Worm (Caenorhabditis elegans): ENCODE data around the gene srz-15.

Gene srz-15

DNA sequence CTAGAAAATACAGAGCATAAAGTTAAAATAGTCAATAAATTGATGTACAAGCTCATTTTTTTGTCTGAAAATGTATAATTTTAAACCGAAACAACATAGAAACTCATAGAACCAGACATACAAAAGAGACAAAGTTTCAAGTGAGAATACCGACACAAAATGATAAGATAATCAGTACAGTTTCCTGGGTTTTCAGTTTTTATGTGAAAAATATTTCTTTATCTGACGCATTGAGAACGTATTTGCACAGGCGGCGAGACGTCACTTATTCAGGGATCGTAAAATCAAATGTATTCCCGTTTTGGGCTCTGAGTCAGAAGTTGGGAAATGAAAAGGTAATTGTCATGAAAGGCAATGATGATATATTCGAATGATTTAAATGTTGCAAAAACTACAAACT lies 25.1 kb upstream of the srz-15 start, which contains the start of gene K08D8.6 (continued):
- no peak for TF ChIP-seq unc-39 (tag; optimal IDR thresholded peaks at IDR 0.05)
- TF ChIP-seq F13H6.1 (tag; optimal IDR thresholded peaks at IDR 0.05), result no peak
- peak; percentile 15 for TF ChIP-seq gmeb-1 (tag; optimal IDR thresholded peaks at IDR 0.05)

DNA sequence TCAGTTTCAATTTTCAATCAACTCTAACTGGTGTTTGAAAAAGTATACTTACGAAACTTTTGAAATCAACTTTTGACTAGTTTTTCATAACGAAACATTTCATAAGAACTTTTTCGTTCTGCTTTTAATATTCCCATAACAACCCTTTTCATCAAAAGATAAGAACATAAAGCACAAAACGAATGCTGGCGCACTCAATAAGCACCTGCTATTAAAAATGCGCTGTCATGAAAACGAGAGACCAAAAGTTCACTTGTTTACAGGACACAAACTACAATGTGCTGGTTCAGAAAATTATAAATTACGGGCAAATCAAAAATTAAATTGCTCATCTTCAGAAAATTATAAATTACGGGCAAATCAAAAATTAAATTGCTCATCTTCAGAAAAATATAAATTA lies 24.5 kb upstream of the srz-15 start:
- TF ChIP-seq elt-1 (tag; optimal IDR thresholded peaks at IDR 0.05), result no peak
- no peak for TF ChIP-seq nhr-25 (tag; optimal IDR thresholded peaks at IDR 0.05)
- no peak for TF ChIP-seq lin-39 (tag; optimal IDR thresholded peaks at IDR 0.05)
- no peak for TF ChIP-seq egl-27 (tag; optimal IDR thresholded peaks at IDR 0.05)
- no peak for TF ChIP-seq ceh-82 (tag; optimal IDR thresholded peaks at IDR 0.05)
- no peak for TF ChIP-seq nhr-21 (tag; optimal IDR thresholded peaks at IDR 0.05)
- no peak for TF ChIP-seq peb-1 (tag; optimal IDR thresholded peaks at IDR 0.05)
- TF ChIP-seq dmd-4 (tag; optimal IDR thresholded peaks at IDR 0.05), result no peak
- peak; percentile 45 for TF ChIP-seq fos-1 (tag; optimal IDR thresholded peaks at IDR 0.05)
- TF ChIP-seq mab-5 (tag; optimal IDR thresholded peaks at IDR 0.05), result no peak
- TF ChIP-seq R02D3.7 (tag; optimal IDR thresholded peaks at IDR 0.05), result no peak
- TF ChIP-seq gmeb-1 (tag; optimal IDR thresholded peaks at IDR 0.05), result no peak
- peak; percentile 89 for TF ChIP-seq sma-9 (GFP tag; optimal IDR thresholded peaks at IDR 0.05)
- TF ChIP-seq sma-9 (tag; optimal IDR thresholded peaks at IDR 0.05), result no peak
- no peak for TF ChIP-seq lsy-2 (tag; optimal IDR thresholded peaks at IDR 0.05)
- no peak for TF ChIP-seq mbf-1 (tag; optimal IDR thresholded peaks at IDR 0.05)
- TF ChIP-seq nhr-129 (tag; optimal IDR thresholded peaks at IDR 0.05), result no peak
- TF ChIP-seq ztf-4 (tag; optimal IDR thresholded peaks at IDR 0.05), result no peak

DNA sequence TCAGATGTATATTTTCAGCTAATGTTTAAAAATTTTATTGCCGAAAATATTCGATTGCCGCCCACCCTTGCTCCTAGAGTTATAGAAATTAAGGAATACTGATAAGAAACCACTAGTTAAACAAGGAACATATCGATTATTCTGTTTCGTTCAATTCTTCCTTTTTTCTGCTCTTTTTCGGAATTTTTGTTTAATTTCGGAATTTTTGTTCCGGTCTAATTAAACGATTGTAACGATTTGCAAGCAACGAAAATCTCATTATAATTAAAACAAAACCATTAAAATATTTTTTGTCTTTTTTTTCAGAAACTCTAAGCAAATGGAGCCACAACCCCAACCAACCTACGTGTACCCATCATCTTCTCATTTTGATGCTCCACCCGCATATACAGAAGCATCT lies 23.4 kb upstream of the srz-15 start, which contains the start of gene K08D8.1:
Gene K08D8.1 (plus strand): TSS at position 301 of the 400 bp plus-strand sequence.
- no peak for TF ChIP-seq lin-39 (tag; optimal IDR thresholded peaks at IDR 0.05)
- TF ChIP-seq sma-9 (GFP tag; optimal IDR thresholded peaks at IDR 0.05), result no peak
- TF ChIP-seq sma-9 (tag; optimal IDR thresholded peaks at IDR 0.05), result no peak
- TF ChIP-seq ceh-82 (tag; optimal IDR thresholded peaks at IDR 0.05), result no peak
- TF ChIP-seq ceh-16 (tag; optimal IDR thresholded peaks at IDR 0.05), result no peak
- TF ChIP-seq nhr-77 (tag; optimal IDR thresholded peaks at IDR 0.05), result no peak
- no peak for TF ChIP-seq mdl-1 (tag; optimal IDR thresholded peaks at IDR 0.05)

DNA sequence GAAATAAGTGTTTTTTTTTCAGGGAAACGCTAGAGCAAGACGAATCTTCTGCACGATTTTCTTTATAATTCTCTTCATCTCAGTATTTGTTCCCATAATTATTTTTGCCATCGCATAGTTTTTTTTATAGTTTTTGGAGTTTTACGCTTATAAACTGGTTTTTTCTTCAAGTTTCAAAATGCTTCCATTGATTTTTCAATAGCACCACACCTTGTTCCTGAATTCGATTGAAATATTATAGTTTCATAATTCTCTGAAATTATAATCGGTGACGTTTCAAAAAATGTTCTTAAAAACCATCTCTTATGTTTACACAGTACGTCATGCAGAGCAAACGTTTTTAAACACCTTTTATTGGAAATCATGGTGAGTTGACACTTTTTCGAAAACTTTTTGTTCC lies 22.4 kb upstream of the srz-15 start, which contains the start of gene K08D8.12:
Gene K08D8.12 (plus strand): TSS at position 301 of the 400 bp plus-strand sequence.
- no peak for TF ChIP-seq ZK546.5 (tag; optimal IDR thresholded peaks at IDR 0.05)
- TF ChIP-seq nhr-77 (tag; optimal IDR thresholded peaks at IDR 0.05), result no peak
- no peak for TF ChIP-seq mdl-1 (tag; optimal IDR thresholded peaks at IDR 0.05)
- no peak for TF ChIP-seq egl-27 (tag; optimal IDR thresholded peaks at IDR 0.05)
- no peak for TF ChIP-seq alr-1 (tag; optimal IDR thresholded peaks at IDR 0.05)
- no peak for TF ChIP-seq nhr-237 (tag; optimal IDR thresholded peaks at IDR 0.05)
- TF ChIP-seq unc-39 (tag; optimal IDR thresholded peaks at IDR 0.05), result no peak
- no peak for TF ChIP-seq nhr-23 (tag; optimal IDR thresholded peaks at IDR 0.05)
- TF ChIP-seq gmeb-1 (tag; optimal IDR thresholded peaks at IDR 0.05), result no peak
- no peak for TF ChIP-seq ama-1 (optimal IDR thresholded peaks at IDR 0.05)
- TF ChIP-seq fos-1 (tag; optimal IDR thresholded peaks at IDR 0.05), result no peak
- no peak for TF ChIP-seq ztf-4 (tag; optimal IDR thresholded peaks at IDR 0.05)
- no peak for TF ChIP-seq nhr-21 (tag; optimal IDR thresholded peaks at IDR 0.05)
- TF ChIP-seq unc-55 (GFP tag; optimal IDR thresholded peaks at IDR 0.05), result no peak

DNA sequence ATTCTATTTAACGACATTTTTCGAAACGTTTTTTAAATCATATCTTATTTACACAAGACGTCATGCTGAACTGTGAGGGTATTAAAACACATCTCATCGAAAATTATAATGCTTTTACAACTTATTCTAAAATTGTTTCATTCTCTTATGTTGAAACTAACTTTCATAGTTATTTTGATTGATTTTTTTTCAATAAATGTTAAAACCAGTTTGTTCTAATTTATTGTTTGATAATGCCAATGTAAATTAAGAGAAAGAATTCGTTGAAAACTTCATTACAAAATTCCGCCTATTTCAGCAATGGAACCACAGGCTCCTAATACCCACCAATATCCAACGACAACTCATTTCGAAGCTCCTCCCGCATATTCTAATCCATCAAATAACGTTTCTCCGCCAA lies 20.6 kb upstream of the srz-15 start, which contains the start of gene K08D8.11:
Gene K08D8.11 (plus strand): TSS at position 301 of the 400 bp plus-strand sequence.
- TF ChIP-seq mab-5 (tag; optimal IDR thresholded peaks at IDR 0.05), result no peak
- TF ChIP-seq nhr-237 (tag; optimal IDR thresholded peaks at IDR 0.05), result no peak
- no peak for TF ChIP-seq lin-13 (GFP tag; optimal IDR thresholded peaks at IDR 0.05)
- TF ChIP-seq elt-1 (tag; optimal IDR thresholded peaks at IDR 0.05), result no peak
- TF ChIP-seq nhr-12 (tag; optimal IDR thresholded peaks at IDR 0.05), result no peak
- no peak for TF ChIP-seq ama-1 (optimal IDR thresholded peaks at IDR 0.05)
- TF ChIP-seq snpc-4 (tag; optimal IDR thresholded peaks at IDR 0.05), result no peak
- TF ChIP-seq ZK546.5 (tag; optimal IDR thresholded peaks at IDR 0.05), result no peak
- TF ChIP-seq lin-11 (tag; optimal IDR thresholded peaks at IDR 0.05), result no peak
- TF ChIP-seq lsy-2 (tag; optimal IDR thresholded peaks at IDR 0.05), result no peak
- TF ChIP-seq aly-2 (tag; optimal IDR thresholded peaks at IDR 0.05), result no peak
- TF ChIP-seq ztf-4 (tag; optimal IDR thresholded peaks at IDR 0.05), result no peak
- TF ChIP-seq C34F6.9 (tag; optimal IDR thresholded peaks at IDR 0.05), result no peak
- TF ChIP-seq nhr-23 (tag; optimal IDR thresholded peaks at IDR 0.05), result no peak
- TF ChIP-seq alr-1 (tag; optimal IDR thresholded peaks at IDR 0.05), result no peak
